Fruit fly (Drosophila melanogaster): ENCODE results near the gene CG14969.

The CG14969 gene

dm6 chr3L:3380225-3381043 lies 45.7 kb upstream of the CG14969 start (continued):
- TF ChIP-seq CG14710 (tag; optimal IDR thresholded peaks at IDR 0.05) = peak; percentile 46
- TF ChIP-seq CG8281 (tag; optimal IDR thresholded peaks at IDR 0.05) = peak; percentile 17
- no peak for TF ChIP-seq dan (GFP tag; IDR thresholded peaks at IDR 0.05)
- no peak for TF ChIP-seq lilli (GFP tag; optimal IDR thresholded peaks at IDR 0.05)
- peak; percentile 54; the same call in 1 of the 2 replicates for TF ChIP-seq Xrp1 (GFP tag; IDR thresholded peaks at IDR 0.05)
- peak; percentile 62 for TF ChIP-seq Asciz (GFP tag; optimal IDR thresholded peaks at IDR 0.05)
- TF ChIP-seq wor (GFP tag; IDR thresholded peaks at IDR 0.05) = peak; percentile 56; the same call in 1 of the 2 replicates
- no peak for TF ChIP-seq BtbVII (GFP tag; optimal IDR thresholded peaks at IDR 0.05)
- TF ChIP-seq kni (GFP tag; optimal IDR thresholded peaks at IDR 0.05) = peak; percentile 78
- peak; percentile 21; the same call in 1 of the 2 replicates for TF ChIP-seq CG14441 (GFP tag; IDR thresholded peaks at IDR 0.05)
- peak; percentile 36 for TF ChIP-seq PHDP (tag; optimal IDR thresholded peaks at IDR 0.05)
- peak; percentile 27 for TF ChIP-seq CG17802 (tag; optimal IDR thresholded peaks at IDR 0.05)
- peak; percentile 77 for TF ChIP-seq ci (GFP tag; IDR thresholded peaks at IDR 0.05)
- TF ChIP-seq wek (GFP tag; optimal IDR thresholded peaks at IDR 0.05) = no peak
- peak; percentile 78 for TF ChIP-seq Med (GFP tag)
- no peak for TF ChIP-seq Doc2 (GFP tag; IDR thresholded peaks at IDR 0.05)
- TF ChIP-seq ato (GFP tag; IDR thresholded peaks at IDR 0.05; ENCODE audit: partially characterized antibody) = no peak
- 0 out of 3 replicates have a peak, but pooled peaks have one; percentile 44 for TF ChIP-seq so (GFP tag; IDR thresholded peaks at IDR 0.05)
- peak in 1 of 2 experiments; percentile 47 for TF ChIP-seq dpn (GFP tag; optimal IDR thresholded peaks at IDR 0.05)
- no peak for TF ChIP-seq CG4282 (GFP tag; optimal IDR thresholded peaks at IDR 0.05)
- TF ChIP-seq lab (GFP tag; optimal IDR thresholded peaks at IDR 0.05) = peak; percentile 37
- peak; percentile 16 for TF ChIP-seq pum (GFP tag; optimal IDR thresholded peaks at IDR 0.05)
- TF ChIP-seq tin (GFP tag; optimal IDR thresholded peaks at IDR 0.05) = peak; percentile 43
- no peak for TF ChIP-seq CG8944 (GFP tag; optimal IDR thresholded peaks at IDR 0.05)
- TF ChIP-seq CG31441 (GFP tag; IDR thresholded peaks at IDR 0.05) = peak; percentile 74
- TF ChIP-seq CG4360 (GFP tag; IDR thresholded peaks at IDR 0.05) = no peak
- peak; percentile 58 for TF ChIP-seq HLH3B (GFP tag; IDR thresholded peaks at IDR 0.05)
- TF ChIP-seq fru (optimal IDR thresholded peaks at IDR 0.05) = no peak
- peak; percentile 40; the same call in 1 of the 2 replicates for TF ChIP-seq onecut (GFP tag; IDR thresholded peaks at IDR 0.05)
- peak; percentile 54 for TF ChIP-seq vvl (GFP tag; IDR thresholded peaks at IDR 0.05)
- no peak for TF ChIP-seq NK7.1 (GFP tag; optimal IDR thresholded peaks at IDR 0.05)
- TF ChIP-seq repo (GFP tag; optimal IDR thresholded peaks at IDR 0.05) = peak; percentile 16
- TF ChIP-seq grau (tag; optimal IDR thresholded peaks at IDR 0.05) = peak; percentile 53
- peak; percentile 22 for TF ChIP-seq CG10267 (tag; optimal IDR thresholded peaks at IDR 0.05)
- no peak for TF ChIP-seq Aef1 (GFP tag; IDR thresholded peaks at IDR 0.05)
- no peak for TF ChIP-seq CG2129 (GFP tag; IDR thresholded peaks at IDR 0.05; ENCODE audit: partially characterized antibody)
- TF ChIP-seq CG17359 (tag; optimal IDR thresholded peaks at IDR 0.05) = peak; percentile 55
- TF ChIP-seq CG4730 (GFP tag; IDR thresholded peaks at IDR 0.05) = 0 out of 2 replicates have a peak, but pooled peaks have one; percentile 11
- TF ChIP-seq gem (tag; optimal IDR thresholded peaks at IDR 0.05) = peak; percentile 59
- TF ChIP-seq toy (GFP tag; IDR thresholded peaks at IDR 0.05) = no peak
- TF ChIP-seq Abd-B (GFP tag; optimal IDR thresholded peaks at IDR 0.05) = peak; percentile 38
- TF ChIP-seq HHEX (GFP tag; optimal IDR thresholded peaks at IDR 0.05) = no peak
- TF ChIP-seq H15 (GFP tag; IDR thresholded peaks at IDR 0.05) = peak; percentile 38; the same call in 1 of the 3 replicates
- TF ChIP-seq Awh (GFP tag; IDR thresholded peaks at IDR 0.05) = 0 out of 2 replicates have a peak, but pooled peaks have one; percentile 32
- TF ChIP-seq Sox100B (GFP tag; optimal IDR thresholded peaks at IDR 0.05) = peak; percentile 70
- no peak for TF ChIP-seq CG13894 (tag; optimal IDR thresholded peaks at IDR 0.05)
- TF ChIP-seq jing (GFP tag; optimal IDR thresholded peaks at IDR 0.05) = peak; percentile 37
- TF ChIP-seq az2 (GFP tag; optimal IDR thresholded peaks at IDR 0.05) = peak; percentile 45
- TF ChIP-seq Sox102F (GFP tag; optimal IDR thresholded peaks at IDR 0.05) = peak; percentile 80
